Fruit fly (Drosophila melanogaster) whole organism, pupa: ENCODE measurements around the gene CG15597.

Experiments used
- CG12605 ChIP-seq: fragments of 200-800 bp; sonication (Bioruptor generic); IDR thresholded peaks from 2 replicates; pipeline ENCODE4 v1.3.6; 2022; ENCODE audit warnings: missing biosample characterization, missing genetic modification characterization
- CG13204 ChIP-seq: fragments of 200-800 bp; sonication (Bioruptor generic); optimal IDR thresholded peaks from 2 replicates; lab custom pipeline; 2018; ENCODE audit warnings: missing biosample characterization, mild to moderate bottlenecking, missing genetic modification characterization, moderate library complexity
- CG15710 ChIP-seq: fragments of 200-800 bp; sonication (Bioruptor generic); optimal IDR thresholded peaks from 2 replicates; lab custom pipeline; 2018; ENCODE audit warnings: missing biosample characterization, mild to moderate bottlenecking, missing genetic modification characterization, moderate library complexity
- CG8159 ChIP-seq: fragments of 200-800 bp; sonication (Bioruptor generic); optimal IDR thresholded peaks from 3 replicates; lab custom pipeline; 2018; ENCODE audit warnings: missing biosample characterization, mild to moderate bottlenecking, missing genetic modification characterization, moderate library complexity
- D1 ChIP-seq: fragments of 200-800 bp; sonication (Bioruptor generic); optimal IDR thresholded peaks from 2 replicates; lab custom pipeline; 2018; ENCODE audit warnings: missing biosample characterization, mild to moderate bottlenecking, missing genetic modification characterization, moderate library complexity
- Ets98B ChIP-seq: fragments of 200-800 bp; sonication (Bioruptor generic); IDR thresholded peaks from 2 replicates; pipeline ENCODE4 v1.3.6; 2022; ENCODE audit warnings: missing biosample characterization, missing genetic modification characterization
- Snoo ChIP-seq: fragments of 200-800 bp; sonication (Bioruptor generic); optimal IDR thresholded peaks from 3 replicates; lab custom pipeline; 2017; ENCODE audit warnings: missing biosample characterization, mild to moderate bottlenecking, missing genetic modification characterization, inconsistent platforms
- rn ChIP-seq: fragments of 200-800 bp; sonication (Bioruptor generic); IDR thresholded peaks from 2 replicates; pipeline ENCODE4 v1.3.6; 2022; ENCODE audit warnings: missing biosample characterization, missing genetic modification characterization

- TF ChIP-seq Snoo (no peak), rn (no peak), CG15710 (tag; lab: Kevin White, UChicago) (no peak), CG13204 (GFP tag; lab: Kevin White, UChicago) (no peak), D1 (no peak), Ets98B (GFP tag; lab: Robert Waterston, UW) (no peak), CG8159 (tag; lab: Kevin White, UChicago) (no peak), CG12605 (no peak)
These were observed 46.0 kb downstream of the CG15597 start for dm6 chr3R:6238977-6239376.
